Worm (Caenorhabditis elegans) whole organism, L3 larva: ENCODE data around the gene num-1.

Experiments
- ama-1 ChIP-seq: fragments of 150-350 bp; optimal IDR thresholded peaks from 2 replicates; lab custom pipeline; 2018
- daf-12 ChIP-seq: fragments of 150-350 bp; optimal IDR thresholded peaks from 2 replicates; lab custom pipeline; 2014; ENCODE audit warnings: missing biosample characterization, missing genetic modification reagents, missing genetic modification characterization
- elt-1 ChIP-seq: fragments of 150-350 bp; optimal IDR thresholded peaks from 2 replicates; lab custom pipeline; 2014; ENCODE audit warnings: missing biosample characterization, missing genetic modification characterization
- elt-2 ChIP-seq: sonication (generic microtip); optimal IDR thresholded peaks from 2 replicates; lab custom pipeline; 2016; ENCODE audit warnings: missing genetic modification reagents, mild to moderate bottlenecking, missing genetic modification characterization, missing compliant biosample characterization
- lin-15B ChIP-seq: fragments of 150-350 bp; optimal IDR thresholded peaks from 2 replicates; lab custom pipeline; 2014; ENCODE audit warnings: missing biosample characterization, missing genetic modification characterization
- lin-39 ChIP-seq: fragments of 150-350 bp; optimal IDR thresholded peaks from 2 replicates; lab custom pipeline; 2018; ENCODE audit warnings: missing biosample characterization, missing genetic modification reagents, missing genetic modification characterization
- mdl-1 ChIP-seq: fragments of 150-350 bp; optimal IDR thresholded peaks from 2 replicates; lab custom pipeline; 2014; ENCODE audit warnings: missing biosample characterization, missing genetic modification characterization
- mml-1 ChIP-seq: fragments of 150-350 bp; sonication (generic microtip); optimal IDR thresholded peaks from 3 replicates; lab custom pipeline; 2014; ENCODE audit warnings: missing biosample characterization, missing genetic modification characterization
- skn-1 ChIP-seq: fragments of 150-350 bp; optimal IDR thresholded peaks from 2 replicates; lab custom pipeline; 2014; ENCODE audit warnings: missing biosample characterization, missing genetic modification characterization
- unc-62 ChIP-seq: fragments of 150-350 bp; sonication (generic microtip); optimal IDR thresholded peaks from 4 replicates; lab custom pipeline; 2014; ENCODE audit warnings: missing biosample characterization, missing genetic modification reagents, missing genetic modification characterization
- zag-1 ChIP-seq: fragments of 150-350 bp; optimal IDR thresholded peaks from 2 replicates; lab custom pipeline; 2014; ENCODE audit warnings: missing biosample characterization, missing genetic modification characterization
- ztf-4 ChIP-seq: fragments of 150-350 bp; optimal IDR thresholded peaks from 2 replicates; lab custom pipeline; 2014; ENCODE audit warnings: missing biosample characterization, missing genetic modification characterization

- TF ChIP-seq mdl-1 (no peak), elt-2 (tag; lab: Kevin White, UChicago) (no peak), zag-1 (tag; lab: Kevin White, UChicago) (no peak), ama-1 (no peak), mml-1 (tag; lab: Kevin White, UChicago) (no peak), ztf-4 (no peak), lin-15B (tag; lab: Kevin White, UChicago) (no peak), daf-12 (tag; lab: Kevin White, UChicago) (no peak), lin-39 (no peak), unc-62 (no peak), skn-1 (tag; lab: Kevin White, UChicago) (no peak), elt-1 (no peak)
Observed at ce11 chrV:20807038-20807437, 22.6 kb upstream of the num-1 start, which contains the start of gene Y44A6D.6.
